Fruit fly (Drosophila melanogaster) whole organism, embryonic: ENCODE results near the gene lectin-37Da.

Experiments used
- Aef1 ChIP-seq: fragments of 200-800 bp; sonication (Bioruptor generic); IDR thresholded peaks from 3 replicates; pipeline ENCODE4 v1.3.6; 2022; ENCODE audit warnings: missing biosample characterization, missing genetic modification characterization
- B-H1 ChIP-seq: fragments of 200-800 bp; sonication (Bioruptor generic); IDR thresholded peaks from 3 replicates; pipeline ENCODE4 v1.3.6; 2022; ENCODE audit warnings: missing biosample characterization, missing genetic modification characterization
- B-H2 ChIP-seq: fragments of 200-800 bp; sonication (Bioruptor generic); optimal IDR thresholded peaks from 2 replicates; lab custom pipeline; 2018; ENCODE audit warnings: missing biosample characterization, mild to moderate bottlenecking, missing genetic modification characterization
- CG11456 ChIP-seq: fragments of 200-800 bp; sonication (Bioruptor generic); IDR thresholded peaks from 3 replicates; pipeline ENCODE4 v1.3.6; 2022; ENCODE audit warnings: missing biosample characterization, missing genetic modification characterization
- CG15269 ChIP-seq: fragments of 200-800 bp; sonication (Bioruptor generic); optimal IDR thresholded peaks from 2 replicates; lab custom pipeline; 2018; ENCODE audit warnings: missing biosample characterization, mild to moderate bottlenecking, missing genetic modification characterization, moderate library complexity
- CG17361 ChIP-seq: fragments of 200-800 bp; sonication (Bioruptor generic); IDR thresholded peaks from 3 replicates; pipeline ENCODE4 v1.3.6; 2022; ENCODE audit warnings: missing biosample characterization, missing genetic modification characterization
- CG17568 ChIP-seq: fragments of 200-800 bp; sonication (Bioruptor generic); optimal IDR thresholded peaks from 2 replicates; lab custom pipeline; 2018; ENCODE audit warnings: missing biosample characterization, mild to moderate bottlenecking, missing genetic modification characterization, moderate library complexity
- CG2202 ChIP-seq: fragments of 200-800 bp; sonication (Bioruptor generic); optimal IDR thresholded peaks from 2 replicates; lab custom pipeline; 2018; ENCODE audit warnings: missing biosample characterization, mild to moderate bottlenecking, missing genetic modification characterization
- CG2875 ChIP-seq: fragments of 200-800 bp; sonication (Bioruptor generic); optimal IDR thresholded peaks from 2 replicates; lab custom pipeline; 2017; ENCODE audit warnings: missing biosample characterization, mild to moderate bottlenecking, missing genetic modification characterization, missing genetic modification reagents
- CG32772 ChIP-seq: fragments of 200-800 bp; sonication (Bioruptor generic); IDR thresholded peaks from 2 replicates; pipeline ENCODE4 v1.3.6; 2022; ENCODE audit warnings: missing biosample characterization, missing genetic modification characterization
- CG3281 ChIP-seq: fragments of 200-800 bp; sonication (Bioruptor generic); optimal IDR thresholded peaks from 3 replicates; lab custom pipeline; 2017; ENCODE audit warnings: missing biosample characterization, mild to moderate bottlenecking, missing genetic modification characterization
- CG3995 ChIP-seq: fragments of 200-800 bp; sonication (Bioruptor generic); optimal IDR thresholded peaks from 3 replicates; lab custom pipeline; 2016; ENCODE audit warnings: missing biosample characterization, missing genetic modification characterization
- CG43689 ChIP-seq: fragments of 200-800 bp; sonication (Bioruptor generic); IDR thresholded peaks from 2 replicates; pipeline ENCODE4 v1.3.6; 2022; ENCODE audit warnings: missing biosample characterization, missing genetic modification characterization
- CG6272 ChIP-seq: fragments of 200-800 bp; sonication (Bioruptor generic); IDR thresholded peaks from 2 replicates; pipeline ENCODE4 v1.3.6; 2022; ENCODE audit warnings: missing biosample characterization, missing genetic modification characterization
- CG6689 ChIP-seq: fragments of 200-800 bp; sonication (Bioruptor generic); IDR thresholded peaks from 2 replicates; pipeline ENCODE4 v1.3.6; 2022; ENCODE audit warnings: missing biosample characterization, missing genetic modification characterization
- CG7271 ChIP-seq: fragments of 200-800 bp; sonication (Bioruptor generic); optimal IDR thresholded peaks from 2 replicates; lab custom pipeline; 2018; ENCODE audit warnings: missing biosample characterization, mild to moderate bottlenecking, missing genetic modification characterization, moderate library complexity
- CG8281 ChIP-seq: fragments of 200-800 bp; sonication (Bioruptor generic); optimal IDR thresholded peaks from 2 replicates; lab custom pipeline; 2018; ENCODE audit warnings: missing biosample characterization, mild to moderate bottlenecking, missing genetic modification characterization, moderate library complexity
- CG8388 ChIP-seq: fragments of 200-800 bp; sonication (Bioruptor generic); optimal IDR thresholded peaks from 2 replicates; lab custom pipeline; 2019; ENCODE audit warnings: missing biosample characterization, mild to moderate bottlenecking, missing genetic modification characterization, moderate library complexity
- CTCF ChIP-seq: fragments of 200-800 bp; sonication (Bioruptor generic); optimal IDR thresholded peaks from 2 replicates; lab custom pipeline; 2017; ENCODE audit warnings: missing biosample characterization, mild to moderate bottlenecking, missing genetic modification characterization, moderate library complexity
- Chrac-16 ChIP-seq: fragments of 200-800 bp; sonication (Bioruptor generic); optimal IDR thresholded peaks from 3 replicates; lab custom pipeline; 2016; ENCODE audit warnings: missing biosample characterization, missing genetic modification characterization
- ERR ChIP-seq: fragments of 200-800 bp; sonication (Bioruptor generic); optimal IDR thresholded peaks from 2 replicates; lab custom pipeline; 2016; ENCODE audit warnings: missing biosample characterization, missing genetic modification characterization
- Gug ChIP-seq: fragments of 200-800 bp; sonication (Bioruptor generic); IDR thresholded peaks from 4 replicates; pipeline ENCODE4 v1.3.6; 2022; ENCODE audit warnings: missing biosample characterization, missing genetic modification characterization
- H15 ChIP-seq: fragments of 200-800 bp; sonication (Bioruptor generic); IDR thresholded peaks from 3 replicates; pipeline ENCODE4 v1.3.6; 2022; ENCODE audit warnings: missing biosample characterization, missing genetic modification characterization
- Hmx ChIP-seq: fragments of 200-800 bp; sonication (Bioruptor generic); optimal IDR thresholded peaks from 2 replicates; lab custom pipeline; 2016; ENCODE audit warnings: missing biosample characterization, missing genetic modification characterization
- Hr39 ChIP-seq: fragments of >200 bp; optimal IDR thresholded peaks from 2 replicates; lab custom pipeline; 2017
- Hr78 ChIP-seq, 2 experiments: fragments of 200-800 bp in 1 of 2; fragments of >200 bp in 1 of 2; sonication (Bioruptor generic) in 1 of 2; optimal IDR thresholded peaks; 2 replicates each; lab custom pipeline; 2017 to 2019; ENCODE audit warnings: missing biosample characterization in 2 of 2, missing genetic modification characterization in 2 of 2, mild to moderate bottlenecking in 1 of 2, moderate library complexity in 1 of 2
- Jarid2 ChIP-seq: fragments of 200-800 bp; sonication (Bioruptor generic); optimal IDR thresholded peaks from 3 replicates; lab custom pipeline; 2017; ENCODE audit warnings: mild to moderate bottlenecking, missing biosample characterization, missing genetic modification reagents, missing genetic modification characterization
- Neu2 ChIP-seq: fragments of 200-800 bp; sonication (Bioruptor generic); optimal IDR thresholded peaks from 3 replicates; lab custom pipeline; 2016; ENCODE audit warnings: missing biosample characterization, missing genetic modification characterization, borderline replicate concordance
- Pdp1 ChIP-seq, 2 experiments: fragments of 200-800 bp; sonication (Bioruptor generic); optimal IDR thresholded peaks; 3 replicates each; lab custom pipeline; 2016; ENCODE audit warnings: missing biosample characterization in 2 of 2, missing genetic modification characterization in 2 of 2, mild to moderate bottlenecking in 1 of 2, moderate library complexity in 1 of 2
- Sox100B ChIP-seq: fragments of 200-800 bp; sonication (Bioruptor generic); optimal IDR thresholded peaks from 3 replicates; lab custom pipeline; 2018; ENCODE audit warnings: missing biosample characterization, mild to moderate bottlenecking, missing genetic modification characterization
- aop ChIP-seq: fragments of 200-800 bp; sonication (Bioruptor generic); IDR thresholded peaks from 2 replicates; pipeline ENCODE4 v1.3.6; 2022; ENCODE audit warnings: missing biosample characterization, missing genetic modification characterization
- ara ChIP-seq: fragments of 200-800 bp; sonication (Bioruptor generic); IDR thresholded peaks from 2 replicates; pipeline ENCODE4 v1.3.6; 2022; ENCODE audit warnings: missing biosample characterization, missing genetic modification characterization
- az2 ChIP-seq: fragments of 200-800 bp; sonication (Bioruptor generic); optimal IDR thresholded peaks from 3 replicates; lab custom pipeline; 2016; ENCODE audit warnings: missing biosample characterization, missing genetic modification characterization
- br ChIP-seq: fragments of >200 bp; optimal IDR thresholded peaks from 2 replicates; lab custom pipeline; 2017
- chn ChIP-seq: fragments of 200-800 bp; sonication (Bioruptor generic); optimal IDR thresholded peaks from 2 replicates; lab custom pipeline; 2016; ENCODE audit warnings: missing biosample characterization, missing genetic modification characterization
- croc ChIP-seq: fragments of 200-800 bp; sonication (Bioruptor generic); conservative IDR thresholded peaks from 3 replicates; pipeline ENCODE4 v1.3.6; 2022; ENCODE audit warnings: missing biosample characterization, missing genetic modification characterization
- emc ChIP-seq: fragments of 200-800 bp; sonication (Bioruptor generic); optimal IDR thresholded peaks from 2 replicates; lab custom pipeline; 2016; ENCODE audit warnings: missing biosample characterization, missing genetic modification characterization
- ems ChIP-seq: fragments of 200-800 bp; sonication (Bioruptor generic); optimal IDR thresholded peaks from 3 replicates; lab custom pipeline; 2016; ENCODE audit warnings: missing biosample characterization, missing genetic modification characterization
- fd64A ChIP-seq: fragments of 200-800 bp; sonication (Bioruptor generic); optimal IDR thresholded peaks from 3 replicates; lab custom pipeline; 2018; ENCODE audit warnings: missing biosample characterization, mild to moderate bottlenecking, missing genetic modification characterization
- fd96Cb ChIP-seq: fragments of 200-800 bp; sonication (Bioruptor generic); optimal IDR thresholded peaks from 2 replicates; lab custom pipeline; 2018; ENCODE audit warnings: missing biosample characterization, mild to moderate bottlenecking, missing genetic modification characterization, moderate library complexity
- ftz-f1 ChIP-seq: fragments of 200-800 bp; sonication (Bioruptor generic); optimal IDR thresholded peaks from 2 replicates; lab custom pipeline; 2016; ENCODE audit warnings: missing biosample characterization, missing genetic modification characterization
- jumu ChIP-seq: fragments of 200-800 bp; sonication (Bioruptor generic); optimal IDR thresholded peaks from 3 replicates; lab custom pipeline; 2016; ENCODE audit warnings: missing biosample characterization, missing genetic modification characterization
- lola ChIP-seq, 3 experiments: fragments of >200 bp in 2 of 3; fragments of 200-800 bp in 1 of 3; sonication (Bioruptor generic) in 1 of 3; optimal IDR thresholded peaks; 2 replicates each; lab custom pipeline; 2017 to 2019; ENCODE audit warnings: missing biosample characterization in 3 of 3, missing genetic modification characterization in 3 of 3, mild to moderate bottlenecking in 1 of 3, moderate library complexity in 1 of 3
- mirr ChIP-seq: fragments of 200-800 bp; sonication (Bioruptor generic); optimal IDR thresholded peaks from 3 replicates; lab custom pipeline; 2018; ENCODE audit warnings: missing biosample characterization, mild to moderate bottlenecking, missing genetic modification characterization
- nau ChIP-seq: fragments of 200-800 bp; sonication (Bioruptor generic); optimal IDR thresholded peaks from 3 replicates; lab custom pipeline; 2017; ENCODE audit warnings: missing biosample characterization, mild to moderate bottlenecking, missing genetic modification characterization, missing genetic modification reagents
- peb ChIP-seq: fragments of 200-800 bp; sonication (Bioruptor generic); IDR thresholded peaks from 2 replicates; pipeline ENCODE4 v1.3.6; 2022; ENCODE audit warnings: missing biosample characterization, missing genetic modification characterization
- pita ChIP-seq: fragments of 200-800 bp; sonication (Bioruptor generic); optimal IDR thresholded peaks from 2 replicates; lab custom pipeline; 2017; ENCODE audit warnings: missing biosample characterization, mild to moderate bottlenecking, missing genetic modification characterization
- slbo ChIP-seq: fragments of 200-800 bp; sonication (Bioruptor generic); IDR thresholded peaks from 2 replicates; pipeline ENCODE4 v1.3.6; 2022; ENCODE audit warnings: missing biosample characterization, missing genetic modification characterization
- stc ChIP-seq: fragments of 200-800 bp; sonication (Bioruptor generic); IDR thresholded peaks from 2 replicates; pipeline ENCODE4 v1.3.6; 2022; ENCODE audit warnings: missing biosample characterization, missing genetic modification characterization
- trem ChIP-seq: fragments of 200-800 bp; optimal IDR thresholded peaks from 3 replicates; lab custom pipeline; 2019; ENCODE audit warnings: missing biosample characterization, mild to moderate bottlenecking, missing genetic modification characterization, moderate library complexity
- zen2 ChIP-seq: fragments of 200-800 bp; sonication (Bioruptor generic); IDR thresholded peaks from 3 replicates; pipeline ENCODE4 v1.3.6; 2022; ENCODE audit warnings: missing biosample characterization, missing genetic modification characterization; ENCODE audit not compliant: partially characterized antibody
- zf30C ChIP-seq: fragments of 200-800 bp; sonication (Bioruptor generic); optimal IDR thresholded peaks from 3 replicates; lab custom pipeline; 2018; ENCODE audit warnings: missing biosample characterization, mild to moderate bottlenecking, missing genetic modification characterization

Gene lectin-37Da

dm6 chr2L:19397617-19398316 lies 20.4 kb upstream of the lectin-37Da start (continued):
- TF ChIP-seq ems (GFP tag; lab: Kevin White, UChicago) (no peak), emc (GFP tag; lab: Kevin White, UChicago) (no peak), peb (no peak), chn (GFP tag; lab: Kevin White, UChicago) (peak; percentile 8), CG2202 (no peak), ftz-f1 (GFP tag; lab: Kevin White, UChicago) (no peak), Gug (GFP tag; lab: Robert Waterston, UW) (no peak), CG8281 (tag; lab: Kevin White, UChicago) (no peak), CG2875 (GFP tag; lab: Kevin White, UChicago) (no peak), jumu (GFP tag; lab: Kevin White, UChicago) (no peak), zf30C (GFP tag; lab: Kevin White, UChicago) (no peak), CTCF (GFP tag; lab: Kevin White, UChicago) (no peak), H15 (GFP tag; lab: Robert Waterston, UW) (no peak), nau (GFP tag; lab: Kevin White, UChicago) (peak; percentile 13), Hmx (GFP tag; lab: Kevin White, UChicago) (peak; percentile 26), Pdp1 (GFP tag; optimal IDR thresholded peaks at IDR 0.05; lab: Kevin White, UChicago) (peak in 1 of 2 experiments; percentile 78), CG8388 (GFP tag; lab: Kevin White, UChicago) (peak; percentile 12), Aef1 (GFP tag; lab: Robert Waterston, UW) (no peak; the same call in 2 of the 3 replicates), az2 (GFP tag; lab: Kevin White, UChicago) (peak; percentile 16), slbo (GFP tag; lab: Robert Waterston, UW) (peak; percentile 39), B-H1 (GFP tag; lab: Robert Waterston, UW) (no peak), ERR (no peak), zen2 (GFP tag; lab: Robert Waterston, UW) (no peak), pita (GFP tag; lab: Kevin White, UChicago) (no peak), ara (no peak), CG15269 (tag; lab: Kevin White, UChicago) (peak; percentile 42), CG43689 (GFP tag; lab: Robert Waterston, UW) (no peak), fd96Cb (tag; lab: Kevin White, UChicago) (no peak), stc (GFP tag; lab: Robert Waterston, UW) (no peak), CG17568 (GFP tag; lab: Kevin White, UChicago) (no peak), croc (no peak), Jarid2 (GFP tag; lab: Kevin White, UChicago) (no peak), CG6272 (GFP tag; lab: Robert Waterston, UW) (no peak), Hr39 (no peak), CG6689 (GFP tag; lab: Robert Waterston, UW) (no peak), CG32772 (no peak), Neu2 (GFP tag; lab: Kevin White, UChicago) (no peak), lola (GFP tag; optimal IDR thresholded peaks at IDR 0.05; lab: Kevin White, UChicago) (no peak), Chrac-16 (GFP tag; lab: Kevin White, UChicago) (peak; percentile 21), B-H2 (GFP tag; lab: Kevin White, UChicago) (no peak), CG3995 (GFP tag; lab: Kevin White, UChicago) (no peak), CG17361 (GFP tag; lab: Robert Waterston, UW) (peak; percentile 51; the same call in 2 of the 3 replicates), Hr78 (GFP tag; optimal IDR thresholded peaks at IDR 0.05; lab: Kevin White, UChicago) (no peak), Sox100B (GFP tag; lab: Kevin White, UChicago) (no peak), aop (GFP tag; lab: Robert Waterston, UW) (no peak), trem (tag; lab: Kevin White, UChicago) (no peak), fd64A (GFP tag; lab: Kevin White, UChicago) (no peak), CG11456 (no peak), CG7271 (tag; lab: Kevin White, UChicago) (no peak), CG3281 (peak; percentile 39), mirr (GFP tag; lab: Kevin White, UChicago) (no peak), br (lab: Kevin White, UChicago) (no peak)
